Worm (Caenorhabditis elegans) whole organism, L3 larva: Measurements from ENCODE around the gene tag-280.

Source experiments
- fos-1 ChIP-seq: fragments of 150-350 bp; optimal IDR thresholded peaks from 2 replicates; lab custom pipeline; 2014; ENCODE audit warnings: missing biosample characterization, missing genetic modification characterization
- mdl-1 ChIP-seq: fragments of 150-350 bp; optimal IDR thresholded peaks from 2 replicates; lab custom pipeline; 2014; ENCODE audit warnings: missing biosample characterization, missing genetic modification characterization
- nfya-1 ChIP-seq: sonication (generic microtip); optimal IDR thresholded peaks from 2 replicates; lab custom pipeline; 2017; ENCODE audit warnings: missing genetic modification characterization, mild to moderate bottlenecking, missing compliant biosample characterization, antibody characterized with exemption, moderate library complexity; ENCODE audit not compliant: insufficient read depth
- snpc-4 ChIP-seq: fragments of 150-350 bp; optimal IDR thresholded peaks from 2 replicates; lab custom pipeline; 2014; ENCODE audit warnings: missing biosample characterization, missing genetic modification characterization
- unc-62 ChIP-seq: fragments of 150-350 bp; sonication (generic microtip); optimal IDR thresholded peaks from 4 replicates; lab custom pipeline; 2014; ENCODE audit warnings: missing biosample characterization, missing genetic modification reagents, missing genetic modification characterization

DNA sequence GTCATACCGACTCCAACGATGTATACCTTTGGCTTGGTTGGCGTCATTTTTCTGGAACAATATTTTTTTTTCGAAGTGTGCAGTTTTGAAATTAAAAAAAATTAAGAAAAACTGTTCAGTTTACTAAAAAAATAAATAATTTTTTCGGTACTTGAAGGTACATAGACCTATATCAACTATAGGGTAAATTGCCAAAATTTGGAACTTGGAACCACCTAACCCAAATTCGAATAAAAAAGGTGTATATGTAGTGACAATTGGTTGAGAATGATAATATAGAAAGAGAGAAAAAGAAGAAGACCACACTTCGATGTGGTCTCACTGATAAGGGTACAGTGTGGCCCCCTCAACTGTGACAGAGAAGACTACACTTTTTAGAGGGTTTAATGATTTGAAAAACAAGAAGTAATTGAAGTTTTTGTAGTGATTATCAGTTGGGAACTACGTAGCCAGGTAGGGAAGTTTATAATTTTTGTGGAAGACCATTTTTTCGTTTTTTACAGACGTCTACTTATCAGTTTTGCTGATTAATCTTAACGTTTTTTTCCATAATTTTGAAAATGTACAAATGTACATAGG lies 34.7 kb upstream of the tag-280 start, which contains the start of gene daf-22:
- TF ChIP-seq nfya-1 (peak; percentile 19), unc-62 (GFP tag; lab: Kevin White, UChicago) (no peak), fos-1 (no peak), mdl-1 (no peak), snpc-4 (tag; lab: Kevin White, UChicago) (no peak)
